Fruit fly (Drosophila melanogaster): ENCODE data around the gene Aduk.

Aduk gene

DNA sequence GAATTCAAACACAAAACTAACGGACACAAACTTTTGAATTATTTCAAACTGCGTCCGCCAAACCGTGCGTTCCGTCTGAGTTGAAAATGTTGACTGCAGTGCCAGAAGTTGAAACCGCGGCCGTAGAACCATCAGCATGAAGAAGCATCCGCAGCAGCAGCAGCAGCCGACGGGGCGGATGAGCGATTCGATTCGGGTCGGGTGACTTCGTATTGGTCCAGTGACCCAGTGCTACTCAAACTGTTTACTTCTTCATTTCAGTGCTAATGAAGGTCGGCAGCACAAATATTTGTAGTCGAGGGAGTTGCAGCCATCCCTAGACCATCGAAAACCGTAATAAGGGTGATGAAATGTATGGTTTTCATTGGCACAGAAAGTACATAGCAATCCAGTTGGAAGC lies 6.1 kb downstream of the Aduk start, which contains the start of gene CG8861:
Gene CG8861, minus strand, starts transcription at position 101 of the 400 bp plus-strand sequence.
- TF ChIP-seq psq (optimal IDR thresholded peaks at IDR 0.05) (no peak), Dll (optimal IDR thresholded peaks at IDR 0.05) (no peak), EcR (GFP tag; optimal IDR thresholded peaks at IDR 0.05) (no peak), pan (optimal IDR thresholded peaks at IDR 0.05) (no peak), CG8478 (optimal IDR thresholded peaks at IDR 0.05) (no peak), usp (GFP tag; optimal IDR thresholded peaks at IDR 0.05) (no peak)

DNA sequence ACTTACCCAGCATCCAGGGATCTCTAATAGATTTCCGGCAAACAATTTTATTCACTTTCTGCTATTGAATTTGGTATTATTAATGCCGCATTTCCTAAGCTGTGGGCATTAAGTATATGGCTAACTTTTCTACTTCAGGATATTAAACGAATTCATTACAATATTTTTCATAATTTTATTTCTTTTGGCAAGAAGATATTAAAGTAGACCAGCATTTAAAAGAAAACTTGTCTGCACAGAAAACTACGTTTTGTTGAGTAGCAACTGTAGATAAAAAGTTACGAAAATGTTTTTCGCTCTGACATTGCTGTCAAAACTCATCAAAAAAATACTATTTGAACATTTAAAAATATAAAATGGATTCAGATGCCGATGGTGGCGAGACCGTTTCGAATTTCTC lies 13.0 kb downstream of the Aduk start, which contains the start of gene HP1e:
Gene HP1e, plus strand, starts transcription at position 301 of the 400 bp plus-strand sequence.
- no peak for TF ChIP-seq usp (GFP tag; optimal IDR thresholded peaks at IDR 0.05)
- TF ChIP-seq Dll (optimal IDR thresholded peaks at IDR 0.05): no peak
- no peak for TF ChIP-seq EcR (GFP tag; optimal IDR thresholded peaks at IDR 0.05)
- no peak for TF ChIP-seq psq (optimal IDR thresholded peaks at IDR 0.05)
- TF ChIP-seq CG8478 (optimal IDR thresholded peaks at IDR 0.05): no peak
- TF ChIP-seq pan (optimal IDR thresholded peaks at IDR 0.05): no peak

DNA sequence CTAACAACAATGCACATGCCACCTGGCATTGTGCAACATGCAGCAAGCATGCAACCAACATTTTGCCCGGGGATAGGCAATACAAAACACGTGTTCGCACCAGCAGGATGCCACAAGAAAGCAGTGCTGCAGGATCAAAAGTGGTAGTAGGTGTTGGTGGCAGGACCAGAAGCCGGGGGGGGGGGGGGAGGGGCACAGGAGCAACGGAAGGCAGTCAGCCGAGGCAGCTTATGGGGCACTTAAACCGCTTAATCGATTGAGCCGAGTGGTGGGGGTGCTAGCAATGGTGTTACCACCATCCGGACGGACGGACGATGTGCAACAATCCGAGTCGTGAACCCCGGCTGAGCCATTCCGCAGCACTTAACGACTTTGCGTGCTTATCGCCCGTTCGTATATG lies 37.4 kb downstream of the Aduk start:
- no peak for TF ChIP-seq Dll (optimal IDR thresholded peaks at IDR 0.05)
- TF ChIP-seq CG8478 (optimal IDR thresholded peaks at IDR 0.05): no peak

DNA sequence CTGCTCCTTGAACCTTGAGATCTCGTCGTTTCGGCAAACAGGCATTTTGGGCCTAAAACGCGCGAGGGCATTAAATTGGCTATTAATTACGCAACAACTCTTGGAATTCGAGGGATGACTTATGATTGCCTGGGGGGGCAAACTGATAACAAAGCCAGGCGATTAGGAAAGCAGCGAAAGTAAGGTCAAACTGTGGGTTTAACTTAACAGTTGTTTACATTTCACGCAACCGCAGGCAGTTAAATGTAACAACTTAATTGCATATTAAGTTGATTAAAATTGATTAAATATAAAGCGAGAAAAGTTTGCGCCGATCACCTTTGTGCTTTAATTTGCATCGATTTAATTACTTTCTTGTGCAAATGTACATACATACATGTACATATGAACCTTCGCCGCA lies 46.8 kb downstream of the Aduk start:
- no peak for TF ChIP-seq usp (GFP tag; optimal IDR thresholded peaks at IDR 0.05)
- TF ChIP-seq CG8478 (optimal IDR thresholded peaks at IDR 0.05): no peak
- no peak for TF ChIP-seq pan (optimal IDR thresholded peaks at IDR 0.05)
- no peak for TF ChIP-seq Dll (optimal IDR thresholded peaks at IDR 0.05)
- no peak for TF ChIP-seq EcR (GFP tag; optimal IDR thresholded peaks at IDR 0.05)
- no peak for TF ChIP-seq psq (optimal IDR thresholded peaks at IDR 0.05)
